Worm (Caenorhabditis elegans) whole organism, L3 larva: ENCODE data around the gene phy-4.
A peak's percentile ranks its signal among the peaks of the same experiment; 100 is the strongest.

Experiments used
- R02D3.7 ChIP-seq: fragments of 150-350 bp; optimal IDR thresholded peaks from 2 replicates; lab custom pipeline; 2014; ENCODE audit warnings: missing biosample characterization, missing genetic modification characterization
- ZK546.5 ChIP-seq: sonication (generic microtip); optimal IDR thresholded peaks from 2 replicates; lab custom pipeline; 2017; ENCODE audit warnings: missing biosample characterization, missing genetic modification characterization
- aly-2 ChIP-seq: fragments of 150-350 bp; optimal IDR thresholded peaks from 2 replicates; lab custom pipeline; 2014; ENCODE audit warnings: missing biosample characterization, missing genetic modification characterization
- ama-1 ChIP-seq: fragments of 150-350 bp; optimal IDR thresholded peaks from 2 replicates; lab custom pipeline; 2018
- ceh-16 ChIP-seq: sonication (generic microtip); optimal IDR thresholded peaks from 2 replicates; lab custom pipeline; 2017; ENCODE audit warnings: missing biosample characterization, missing genetic modification characterization
- ceh-28 ChIP-seq: fragments of 150-350 bp; optimal IDR thresholded peaks from 2 replicates; lab custom pipeline; 2014; ENCODE audit warnings: missing biosample characterization, missing genetic modification reagents, missing genetic modification characterization
- ceh-82 ChIP-seq: fragments of 150-350 bp; optimal IDR thresholded peaks from 2 replicates; lab custom pipeline; 2014; ENCODE audit warnings: missing biosample characterization, missing genetic modification characterization
- ceh-9 ChIP-seq: sonication (generic microtip); optimal IDR thresholded peaks from 2 replicates; lab custom pipeline; 2018; ENCODE audit warnings: missing biosample characterization, missing genetic modification characterization
- daf-12 ChIP-seq: fragments of 150-350 bp; optimal IDR thresholded peaks from 2 replicates; lab custom pipeline; 2014; ENCODE audit warnings: missing biosample characterization, missing genetic modification reagents, missing genetic modification characterization
- egl-27 ChIP-seq: sonication (generic microtip); optimal IDR thresholded peaks from 4 replicates; lab custom pipeline; 2017; ENCODE audit warnings: missing biosample characterization, missing genetic modification reagents, missing genetic modification characterization
- egl-5 ChIP-seq: fragments of 150-350 bp; optimal IDR thresholded peaks from 2 replicates; lab custom pipeline; 2017; ENCODE audit warnings: missing biosample characterization, missing genetic modification reagents, missing genetic modification characterization, inconsistent platforms
- elt-1 ChIP-seq: fragments of 150-350 bp; optimal IDR thresholded peaks from 2 replicates; lab custom pipeline; 2014; ENCODE audit warnings: missing biosample characterization, missing genetic modification characterization
- elt-2 ChIP-seq: sonication (generic microtip); optimal IDR thresholded peaks from 2 replicates; lab custom pipeline; 2016; ENCODE audit warnings: missing genetic modification reagents, mild to moderate bottlenecking, missing genetic modification characterization, missing compliant biosample characterization
- elt-3 ChIP-seq, 3 experiments: fragments of 150-350 bp in 1 of 3; sonication (generic microtip) in 2 of 3; optimal IDR thresholded peaks; 2 replicates in 2 of 3; 4 replicates in 1 of 3; lab custom pipeline; 2014 to 2017; ENCODE audit warnings: missing biosample characterization in 3 of 3, missing genetic modification characterization in 3 of 3
- eor-1 ChIP-seq, 2 experiments: fragments of 150-350 bp; optimal IDR thresholded peaks; 2 replicates each; lab custom pipeline; 2014 to 2018; ENCODE audit warnings: missing biosample characterization in 2 of 2, missing genetic modification characterization in 2 of 2
- fkh-10 ChIP-seq: sonication (generic microtip); optimal IDR thresholded peaks from 2 replicates; lab custom pipeline; 2017; ENCODE audit warnings: missing biosample characterization, missing genetic modification reagents, missing genetic modification characterization
- fkh-2 ChIP-seq: fragments of 150-350 bp; optimal IDR thresholded peaks from 2 replicates; lab custom pipeline; 2014; ENCODE audit warnings: missing biosample characterization, missing genetic modification reagents, missing genetic modification characterization
- fos-1 ChIP-seq: fragments of 150-350 bp; optimal IDR thresholded peaks from 2 replicates; lab custom pipeline; 2014; ENCODE audit warnings: missing biosample characterization, missing genetic modification characterization
- hmg-11 ChIP-seq: sonication (generic microtip); optimal IDR thresholded peaks from 2 replicates; lab custom pipeline; 2016; ENCODE audit warnings: missing genetic modification characterization, missing compliant biosample characterization
- jun-1 ChIP-seq: fragments of 150-350 bp; optimal IDR thresholded peaks from 2 replicates; lab custom pipeline; 2014; ENCODE audit warnings: missing biosample characterization, missing genetic modification reagents, missing genetic modification characterization
- lin-15B ChIP-seq: fragments of 150-350 bp; optimal IDR thresholded peaks from 2 replicates; lab custom pipeline; 2014; ENCODE audit warnings: missing biosample characterization, missing genetic modification characterization
- lin-39 ChIP-seq: fragments of 150-350 bp; optimal IDR thresholded peaks from 2 replicates; lab custom pipeline; 2018; ENCODE audit warnings: missing biosample characterization, missing genetic modification reagents, missing genetic modification characterization
- lsy-12 ChIP-seq: sonication (generic microtip); optimal IDR thresholded peaks from 2 replicates; lab custom pipeline; 2016; ENCODE audit warnings: mild to moderate bottlenecking, missing genetic modification characterization, missing compliant biosample characterization
- mdl-1 ChIP-seq: fragments of 150-350 bp; optimal IDR thresholded peaks from 2 replicates; lab custom pipeline; 2014; ENCODE audit warnings: missing biosample characterization, missing genetic modification characterization
- mml-1 ChIP-seq: fragments of 150-350 bp; sonication (generic microtip); optimal IDR thresholded peaks from 3 replicates; lab custom pipeline; 2014; ENCODE audit warnings: missing biosample characterization, missing genetic modification characterization
- nfya-1 ChIP-seq: sonication (generic microtip); optimal IDR thresholded peaks from 2 replicates; lab custom pipeline; 2017; ENCODE audit warnings: missing genetic modification characterization, mild to moderate bottlenecking, missing compliant biosample characterization, antibody characterized with exemption, moderate library complexity; ENCODE audit not compliant: insufficient read depth
- nhr-11 ChIP-seq: fragments of 150-350 bp; optimal IDR thresholded peaks from 2 replicates; lab custom pipeline; 2014; ENCODE audit warnings: missing biosample characterization, missing genetic modification characterization
- nhr-12 ChIP-seq: fragments of 150-350 bp; optimal IDR thresholded peaks from 2 replicates; lab custom pipeline; 2014; ENCODE audit warnings: missing biosample characterization, missing genetic modification characterization
- nhr-23 ChIP-seq: fragments of 150-350 bp; optimal IDR thresholded peaks from 2 replicates; lab custom pipeline; 2014; ENCODE audit warnings: missing biosample characterization, missing genetic modification reagents, missing genetic modification characterization
- nhr-237 ChIP-seq: fragments of 150-350 bp; optimal IDR thresholded peaks from 2 replicates; lab custom pipeline; 2014; ENCODE audit warnings: missing biosample characterization, missing genetic modification characterization
- nhr-25 ChIP-seq: sonication (generic microtip); optimal IDR thresholded peaks from 2 replicates; lab custom pipeline; 2017; ENCODE audit warnings: missing biosample characterization, missing genetic modification characterization
- nhr-28 ChIP-seq: fragments of 150-350 bp; optimal IDR thresholded peaks from 2 replicates; lab custom pipeline; 2014; ENCODE audit warnings: missing biosample characterization, missing genetic modification characterization
- nhr-43 ChIP-seq: sonication (generic microtip); optimal IDR thresholded peaks from 2 replicates; lab custom pipeline; 2016; ENCODE audit warnings: mild to moderate bottlenecking, missing genetic modification characterization, missing compliant biosample characterization; ENCODE audit not compliant: poor library complexity, severe bottlenecking
- nhr-67 ChIP-seq: fragments of 150-350 bp; optimal IDR thresholded peaks from 2 replicates; lab custom pipeline; 2014; ENCODE audit warnings: missing biosample characterization, missing genetic modification characterization
- nhr-76 ChIP-seq: fragments of 150-350 bp; sonication (generic microtip); optimal IDR thresholded peaks from 5 replicates; lab custom pipeline; 2014; ENCODE audit warnings: missing biosample characterization, missing genetic modification characterization
- nhr-77 ChIP-seq: fragments of 150-350 bp; optimal IDR thresholded peaks from 2 replicates; lab custom pipeline; 2014; ENCODE audit warnings: missing biosample characterization, missing genetic modification characterization
- pha-4 ChIP-seq: fragments of 150-350 bp; optimal IDR thresholded peaks from 2 replicates; lab custom pipeline; 2014; ENCODE audit warnings: missing biosample characterization, missing genetic modification reagents, missing genetic modification characterization
- pqm-1 ChIP-seq: fragments of 150-350 bp; optimal IDR thresholded peaks from 2 replicates; lab custom pipeline; 2017; ENCODE audit warnings: missing biosample characterization, missing genetic modification characterization, inconsistent platforms
- sea-2 ChIP-seq: fragments of 150-350 bp; sonication (generic microtip); optimal IDR thresholded peaks from 4 replicates; lab custom pipeline; 2014; ENCODE audit warnings: missing biosample characterization, missing genetic modification reagents, missing genetic modification characterization
- skn-1 ChIP-seq: fragments of 150-350 bp; optimal IDR thresholded peaks from 2 replicates; lab custom pipeline; 2014; ENCODE audit warnings: missing biosample characterization, missing genetic modification characterization
- snpc-4 ChIP-seq: fragments of 150-350 bp; optimal IDR thresholded peaks from 2 replicates; lab custom pipeline; 2014; ENCODE audit warnings: missing biosample characterization, missing genetic modification characterization
- tbx-2 ChIP-seq: sonication (generic microtip); optimal IDR thresholded peaks from 2 replicates; lab custom pipeline; 2016; ENCODE audit warnings: mild to moderate bottlenecking, missing genetic modification characterization, missing compliant biosample characterization
- unc-39 ChIP-seq: sonication (generic microtip); optimal IDR thresholded peaks from 4 replicates; lab custom pipeline; 2017; ENCODE audit warnings: missing biosample characterization, missing genetic modification characterization
- unc-62 ChIP-seq: fragments of 150-350 bp; sonication (generic microtip); optimal IDR thresholded peaks from 4 replicates; lab custom pipeline; 2014; ENCODE audit warnings: missing biosample characterization, missing genetic modification reagents, missing genetic modification characterization
- zag-1 ChIP-seq: fragments of 150-350 bp; optimal IDR thresholded peaks from 2 replicates; lab custom pipeline; 2014; ENCODE audit warnings: missing biosample characterization, missing genetic modification characterization
- ztf-11 ChIP-seq: fragments of 150-350 bp; optimal IDR thresholded peaks from 2 replicates; lab custom pipeline; 2014; ENCODE audit warnings: missing biosample characterization, missing genetic modification characterization
- ztf-4 ChIP-seq: fragments of 150-350 bp; optimal IDR thresholded peaks from 2 replicates; lab custom pipeline; 2014; ENCODE audit warnings: missing biosample characterization, missing genetic modification characterization

The phy-4 gene

ce11 chrV:19533010-19533409 lies 19.6 kb upstream of the phy-4 start, which contains the start of gene Y43F8B.2:
Gene Y43F8B.2 (minus strand): TSS chrV:19533110.
- TF ChIP-seq lsy-12 (tag; lab: Kevin White, UChicago) (no peak), nhr-23 (no peak)

- TF ChIP-seq ZK546.5 (tag; lab: Kevin White, UChicago) (no peak), zag-1 (no peak), ztf-4 (no peak), mdl-1 (no peak), pha-4 (tag; lab: Kevin White, UChicago) (peak; percentile 96)
These were observed 17.6 kb upstream of the phy-4 start for ce11 chrV:19531034-19531433.

- TF ChIP-seq ZK546.5 (tag; lab: Kevin White, UChicago) (no peak), elt-1 (tag; lab: Kevin White, UChicago) (no peak), daf-12 (peak; percentile 9), nhr-77 (tag; lab: Kevin White, UChicago) (peak; percentile 44), R02D3.7 (tag; lab: Kevin White, UChicago) (peak; percentile 56), nhr-76 (no peak), tbx-2 (tag; lab: Kevin White, UChicago) (peak; percentile 86), ceh-9 (tag; lab: Kevin White, UChicago) (no peak), hmg-11 (peak; percentile 75), lin-39 (peak; percentile 88), ceh-28 (peak; percentile 89), egl-5 (tag; lab: Kevin White, UChicago) (peak; percentile 74), nfya-1 (tag; lab: Kevin White, UChicago) (peak; percentile 90), ama-1 (lab: Kevin White, UChicago) (peak; percentile 28), egl-27 (tag; lab: Kevin White, UChicago) (peak; percentile 94), nhr-25 (tag; lab: Kevin White, UChicago) (peak; percentile 98), lsy-12 (tag; lab: Kevin White, UChicago) (peak; percentile 84), unc-62 (GFP tag; lab: Kevin White, UChicago) (peak; percentile 95), fkh-2 (tag; lab: Kevin White, UChicago) (no peak), pqm-1 (tag; lab: Kevin White, UChicago) (peak; percentile 67), aly-2 (tag; lab: Kevin White, UChicago) (no peak), nhr-28 (tag; lab: Kevin White, UChicago) (peak; percentile 61), ceh-16 (no peak), fkh-10 (peak; percentile 64), jun-1 (tag; lab: Kevin White, UChicago) (peak; percentile 94), eor-1 (tag; optimal IDR thresholded peaks at IDR 0.05; lab: Kevin White, UChicago) (no peak), ztf-11 (tag; lab: Kevin White, UChicago) (no peak), unc-39 (peak; percentile 3), fos-1 (tag; lab: Kevin White, UChicago) (peak; percentile 6), nhr-12 (no peak), lin-15B (tag; lab: Kevin White, UChicago) (peak; percentile 55), nhr-43 (tag; lab: Kevin White, UChicago) (peak; percentile 97), elt-3 (tag; optimal IDR thresholded peaks at IDR 0.05; lab: Kevin White, UChicago) (peak in 1 of 3 experiments; percentile 61), elt-2 (tag; lab: Kevin White, UChicago) (peak; percentile 78), snpc-4 (tag; lab: Kevin White, UChicago) (peak; percentile 72), mml-1 (peak; percentile 98), mdl-1 (peak; percentile 99), nhr-67 (tag; lab: Kevin White, UChicago) (no peak), ceh-82 (tag; lab: Kevin White, UChicago) (peak; percentile 51), skn-1 (tag; lab: Kevin White, UChicago) (peak; percentile 68), sea-2 (GFP tag; lab: Kevin White, UChicago) (peak; percentile 57), ztf-4 (peak; percentile 65), zag-1 (no peak), nhr-11 (peak; percentile 46), nhr-23 (peak; percentile 98), nhr-237 (tag; lab: Kevin White, UChicago) (no peak), pha-4 (tag; lab: Kevin White, UChicago) (peak; percentile 96)
- TF ChIP-seq, all 47 proteins: peak for 34
These were observed 15.7 kb upstream of the phy-4 start for ce11 chrV:19529168-19529567.
